Worm (Caenorhabditis elegans): Measurements from ENCODE around the gene rab-19.

ce11 chrIV:13390770-13391169 is 6.6 kb upstream of the rab-19 start:
- no peak for TF ChIP-seq nhr-77 (tag; optimal IDR thresholded peaks at IDR 0.05)
- no peak for TF ChIP-seq snpc-4 (tag; optimal IDR thresholded peaks at IDR 0.05)
- no peak for TF ChIP-seq fkh-10 (GFP tag; optimal IDR thresholded peaks at IDR 0.05)
- no peak for TF ChIP-seq nhr-28 (tag; optimal IDR thresholded peaks at IDR 0.05)
- TF ChIP-seq ama-1 (optimal IDR thresholded peaks at IDR 0.05), result no peak
- TF ChIP-seq ceh-9 (tag; optimal IDR thresholded peaks at IDR 0.05), result no peak
- TF ChIP-seq hmg-11 (tag; optimal IDR thresholded peaks at IDR 0.05), result no peak
- TF ChIP-seq sea-2 (GFP tag; optimal IDR thresholded peaks at IDR 0.05), result no peak
- TF ChIP-seq unc-62 (GFP tag; optimal IDR thresholded peaks at IDR 0.05), result no peak
- no peak for TF ChIP-seq pha-4 (tag; optimal IDR thresholded peaks at IDR 0.05)

Measured in whole organism, L3 larva.